Worm (Caenorhabditis elegans): Measurements from ENCODE around the gene T04A8.8.
"Not testable (repeated sequence)": the region's sequence is repeated elsewhere in the genome, so short reads cannot be mapped to it uniquely, and the experiment has no call there.

ce11 chrIII:4742620-4743019 lies 48.8 kb downstream of the T04A8.8 start, which contains the start of gene twk-6:
- TF ChIP-seq snpc-4 (tag; optimal IDR thresholded peaks at IDR 0.05); pha-4 (tag; optimal IDR thresholded peaks at IDR 0.05); lin-15B (tag; optimal IDR thresholded peaks at IDR 0.05); nhr-25 (tag; optimal IDR thresholded peaks at IDR 0.05); elt-1 (tag; optimal IDR thresholded peaks at IDR 0.05); ZK546.5 (tag; optimal IDR thresholded peaks at IDR 0.05); nhr-28 (tag; optimal IDR thresholded peaks at IDR 0.05); nhr-76 (tag; optimal IDR thresholded peaks at IDR 0.05); nhr-77 (tag; optimal IDR thresholded peaks at IDR 0.05); unc-62 (GFP tag; optimal IDR thresholded peaks at IDR 0.05): not testable (repeated sequence)
